Fruit fly (Drosophila melanogaster): ENCODE measurements around the gene pasha.

pasha gene

dm6 chr3R:31621814-31622213 is 4.0 kb downstream of the pasha start, which contains the start of gene kek6:
kek6 (plus strand) TSS chr3R:31622136.
- peak; percentile 67 to 69 for TF ChIP-seq Trl (optimal IDR thresholded peaks at IDR 0.05)
- TF ChIP-seq Trl (GFP tag; optimal IDR thresholded peaks at IDR 0.05), result no peak
- TF ChIP-seq hkb (optimal IDR thresholded peaks at IDR 0.05), result no peak
- TF ChIP-seq hkb (GFP tag; IDR thresholded peaks at IDR 0.05), result no peak
- TF ChIP-seq yki (optimal IDR thresholded peaks at IDR 0.05), result peak; percentile 46
- TF ChIP-seq Deaf1 (tag; optimal IDR thresholded peaks at IDR 0.05), result peak; percentile 14
- TF ChIP-seq jigr1 (GFP tag; IDR thresholded peaks at IDR 0.05), result no peak
- TF ChIP-seq Blimp-1 (GFP tag; optimal IDR thresholded peaks at IDR 0.05), result no peak
- TF ChIP-seq nerfin-1 (tag; optimal IDR thresholded peaks at IDR 0.05), result peak; percentile 29
- no peak for TF ChIP-seq Abd-B (GFP tag; optimal IDR thresholded peaks at IDR 0.05)
- no peak for TF ChIP-seq tup (GFP tag; optimal IDR thresholded peaks at IDR 0.05)
- TF ChIP-seq cg (GFP tag; optimal IDR thresholded peaks at IDR 0.05), result peak; percentile 49
- no peak for TF ChIP-seq CG18262 (tag; optimal IDR thresholded peaks at IDR 0.05)
- TF ChIP-seq Hand (GFP tag; optimal IDR thresholded peaks at IDR 0.05), result no peak
- peak; percentile 53 for TF ChIP-seq sd (tag; optimal IDR thresholded peaks at IDR 0.05)
- TF ChIP-seq PHDP (tag; optimal IDR thresholded peaks at IDR 0.05), result no peak
- TF ChIP-seq CG30431 (GFP tag; optimal IDR thresholded peaks at IDR 0.05), result no peak
- TF ChIP-seq ewg (GFP tag; optimal IDR thresholded peaks at IDR 0.05), result peak; percentile 97
- 0 out of 3 replicates have a peak, but pooled peaks have one; percentile 13 for TF ChIP-seq hb (GFP tag; IDR thresholded peaks at IDR 0.05; ENCODE audit: partially characterized antibody)
- TF ChIP-seq knrl (GFP tag; IDR thresholded peaks at IDR 0.05; ENCODE audit: partially characterized antibody), result 0 out of 3 replicates have a peak, but pooled peaks have one; percentile 13
- TF ChIP-seq chm (GFP tag; IDR thresholded peaks at IDR 0.05), result no peak
- TF ChIP-seq trem (tag; optimal IDR thresholded peaks at IDR 0.05), result no peak
- TF ChIP-seq CG3847 (GFP tag; IDR thresholded peaks at IDR 0.05), result 0 out of 2 replicates have a peak, but pooled peaks have one; percentile 11
- TF ChIP-seq prd (optimal IDR thresholded peaks at IDR 0.05), result no peak
- no peak for TF ChIP-seq prd (GFP tag; IDR thresholded peaks at IDR 0.05)
- no peak for TF ChIP-seq CG3163 (GFP tag; optimal IDR thresholded peaks at IDR 0.05)

dm6 chr3R:31622648-31623047 is 4.9 kb downstream of the pasha start:
- peak; percentile 44 for TF ChIP-seq Med (GFP tag)
- peak; percentile 83 for TF ChIP-seq onecut (GFP tag; IDR thresholded peaks at IDR 0.05)
- 0 out of 2 replicates have a peak, but pooled peaks have one; percentile 21 for TF ChIP-seq crol (GFP tag; IDR thresholded peaks at IDR 0.05)
- TF ChIP-seq MBD-R2 (GFP tag; IDR thresholded peaks at IDR 0.05), result peak; percentile 39; the same call in 1 of the 2 replicates
- peak; percentile 55 for TF ChIP-seq sens (GFP tag)
- peak; percentile 5 for TF ChIP-seq CG1832 (GFP tag; optimal IDR thresholded peaks at IDR 0.05)
- TF ChIP-seq lilli (GFP tag; optimal IDR thresholded peaks at IDR 0.05), result no peak
- no peak for TF ChIP-seq Bdp1 (GFP tag; optimal IDR thresholded peaks at IDR 0.05)

- no peak for TF ChIP-seq CG31365 (tag; optimal IDR thresholded peaks at IDR 0.05)
- TF ChIP-seq CG17385 (GFP tag; optimal IDR thresholded peaks at IDR 0.05), result no peak
- TF ChIP-seq nerfin-1 (tag; optimal IDR thresholded peaks at IDR 0.05), result no peak
- TF ChIP-seq da (GFP tag; optimal IDR thresholded peaks at IDR 0.05), result no peak
- peak; percentile 51 for TF ChIP-seq Med (GFP tag)
- no peak for TF ChIP-seq Hr39 (optimal IDR thresholded peaks at IDR 0.05)
- no peak for TF ChIP-seq corto (GFP tag; optimal IDR thresholded peaks at IDR 0.05)
- TF ChIP-seq sens-2 (GFP tag; IDR thresholded peaks at IDR 0.05), result no peak
- TF ChIP-seq sens (GFP tag), result peak; percentile 64
- TF ChIP-seq H15 (GFP tag; IDR thresholded peaks at IDR 0.05), result no peak
Observed at dm6 chr3R:31626237-31626636, 8.5 kb downstream of the pasha start.

Data from whole organism, embryonic.